Fruit fly (Drosophila melanogaster) whole organism, embryonic: ENCODE results near the gene GstZ1.
A peak's percentile ranks its signal among the peaks of the same experiment; 100 is the strongest.

Source experiments
- ATbp ChIP-seq: fragments of 200-800 bp; sonication (Bioruptor generic); optimal IDR thresholded peaks from 2 replicates; lab custom pipeline; 2017; ENCODE audit warnings: missing biosample characterization, mild to moderate bottlenecking, missing genetic modification characterization, missing genetic modification reagents
- CG13123 ChIP-seq: fragments of 200-800 bp; sonication (Bioruptor generic); optimal IDR thresholded peaks from 2 replicates; lab custom pipeline; 2016; ENCODE audit warnings: missing biosample characterization, missing genetic modification characterization
- CG15011 ChIP-seq: fragments of 200-800 bp; sonication (Bioruptor generic); optimal IDR thresholded peaks from 3 replicates; lab custom pipeline; 2018; ENCODE audit warnings: missing biosample characterization, mild to moderate bottlenecking, missing genetic modification characterization
- CG15696 ChIP-seq: fragments of 200-800 bp; sonication (Bioruptor generic); optimal IDR thresholded peaks from 2 replicates; lab custom pipeline; 2019; ENCODE audit warnings: missing biosample characterization, mild to moderate bottlenecking, missing genetic modification characterization, moderate library complexity
- CG17186 ChIP-seq: fragments of 200-800 bp; sonication (Bioruptor generic); optimal IDR thresholded peaks from 3 replicates; lab custom pipeline; 2017; ENCODE audit warnings: missing biosample characterization, missing genetic modification reagents, missing genetic modification characterization
- CG17385 ChIP-seq: fragments of 200-800 bp; sonication (Bioruptor generic); optimal IDR thresholded peaks from 3 replicates; lab custom pipeline; 2018; ENCODE audit warnings: missing biosample characterization, mild to moderate bottlenecking, missing genetic modification characterization
- CG17612 ChIP-seq: fragments of 200-800 bp; sonication (Bioruptor generic); IDR thresholded peaks from 2 replicates; pipeline ENCODE4 v1.3.6; 2022; ENCODE audit warnings: missing biosample characterization, missing genetic modification characterization
- CG1832 ChIP-seq: fragments of 200-800 bp; sonication (Bioruptor generic); optimal IDR thresholded peaks from 2 replicates; lab custom pipeline; 2017; ENCODE audit warnings: missing biosample characterization, mild to moderate bottlenecking, missing genetic modification characterization, inconsistent platforms
- CG30020 ChIP-seq: fragments of 200-800 bp; optimal IDR thresholded peaks from 2 replicates; lab custom pipeline; 2019; ENCODE audit warnings: missing biosample characterization, mild to moderate bottlenecking, missing genetic modification characterization, moderate library complexity
- CG30431 ChIP-seq: fragments of 200-800 bp; sonication (Bioruptor generic); optimal IDR thresholded peaks from 2 replicates; lab custom pipeline; 2017; ENCODE audit warnings: missing biosample characterization, missing genetic modification characterization
- CG34376 ChIP-seq: fragments of 200-800 bp; sonication (Bioruptor generic); optimal IDR thresholded peaks from 2 replicates; lab custom pipeline; 2018; ENCODE audit warnings: missing biosample characterization, mild to moderate bottlenecking, missing genetic modification characterization
- CG4282 ChIP-seq: fragments of 200-800 bp; sonication (Bioruptor generic); optimal IDR thresholded peaks from 2 replicates; lab custom pipeline; 2016; ENCODE audit warnings: missing biosample characterization, missing genetic modification characterization
- CG6683 ChIP-seq: fragments of 200-800 bp; sonication (Bioruptor generic); optimal IDR thresholded peaks from 2 replicates; lab custom pipeline; 2017; ENCODE audit warnings: missing biosample characterization, mild to moderate bottlenecking, missing genetic modification characterization, missing genetic modification reagents
- CG7556 ChIP-seq: fragments of 200-800 bp; sonication (Bioruptor generic); optimal IDR thresholded peaks from 2 replicates; lab custom pipeline; 2017; ENCODE audit warnings: missing biosample characterization, mild to moderate bottlenecking, missing genetic modification characterization
- Camta ChIP-seq: fragments of 200-800 bp; sonication (Bioruptor generic); optimal IDR thresholded peaks from 2 replicates; lab custom pipeline; 2016; ENCODE audit warnings: missing biosample characterization, missing genetic modification characterization
- Dip3 ChIP-seq: fragments of 200-800 bp; sonication (Bioruptor generic); optimal IDR thresholded peaks from 3 replicates; lab custom pipeline; 2016; ENCODE audit warnings: missing biosample characterization, missing genetic modification characterization
- E2f2 ChIP-seq: fragments of 200-800 bp; sonication (Bioruptor generic); IDR thresholded peaks from 2 replicates; pipeline ENCODE4 v1.3.6; 2022; ENCODE audit warnings: missing biosample characterization, missing genetic modification characterization
- ERR ChIP-seq: fragments of 200-800 bp; sonication (Bioruptor generic); optimal IDR thresholded peaks from 2 replicates; lab custom pipeline; 2016; ENCODE audit warnings: missing biosample characterization, missing genetic modification characterization
- Gsc ChIP-seq: fragments of 200-800 bp; sonication (Bioruptor generic); IDR thresholded peaks from 2 replicates; pipeline ENCODE4 v1.3.6; 2022; ENCODE audit warnings: missing biosample characterization, missing genetic modification characterization
- Hmx ChIP-seq: fragments of 200-800 bp; sonication (Bioruptor generic); optimal IDR thresholded peaks from 2 replicates; lab custom pipeline; 2016; ENCODE audit warnings: missing biosample characterization, missing genetic modification characterization
- NC2β ChIP-seq: fragments of 200-800 bp; sonication (Bioruptor generic); optimal IDR thresholded peaks from 2 replicates; lab custom pipeline; 2016; ENCODE audit warnings: missing biosample characterization, missing genetic modification characterization
- Nf-YA ChIP-seq: fragments of 200-800 bp; sonication (Bioruptor generic); IDR thresholded peaks from 2 replicates; pipeline ENCODE4 v1.3.6; 2022; ENCODE audit warnings: missing biosample characterization, missing genetic modification characterization
- Oli ChIP-seq: fragments of 200-800 bp; sonication (Bioruptor generic); optimal IDR thresholded peaks from 2 replicates; lab custom pipeline; 2018; ENCODE audit warnings: missing biosample characterization, mild to moderate bottlenecking, missing genetic modification characterization, moderate library complexity
- Side ChIP-seq: fragments of 200-800 bp; sonication (Bioruptor generic); optimal IDR thresholded peaks from 2 replicates; lab custom pipeline; 2016; ENCODE audit warnings: missing biosample characterization, missing genetic modification characterization
- Sry-β ChIP-seq: fragments of 200-800 bp; sonication (Bioruptor generic); optimal IDR thresholded peaks from 2 replicates; lab custom pipeline; 2018; ENCODE audit warnings: missing biosample characterization, mild to moderate bottlenecking, missing genetic modification characterization, moderate library complexity
- Trl ChIP-seq, 3 experiments: fragments of >200 bp in 2 of 3; fragments of 200-800 bp in 1 of 3; sonication (Bioruptor generic) in 1 of 3; optimal IDR thresholded peaks; 2 replicates in 1 of 3; 3 replicates in 2 of 3; lab custom pipeline; 2016 to 2017; ENCODE audit warnings: missing biosample characterization in 1 of 3, missing genetic modification characterization in 1 of 3
- cato ChIP-seq: fragments of 200-800 bp; sonication (Bioruptor generic); optimal IDR thresholded peaks from 2 replicates; lab custom pipeline; 2016; ENCODE audit warnings: missing biosample characterization, missing genetic modification characterization, borderline replicate concordance
- ci ChIP-seq: fragments of 200-800 bp; sonication (Bioruptor generic); IDR thresholded peaks from 3 replicates; pipeline ENCODE4 v1.3.6; 2022; ENCODE audit warnings: missing biosample characterization, missing genetic modification characterization
- dan ChIP-seq: fragments of 200-800 bp; sonication (Bioruptor generic); IDR thresholded peaks from 2 replicates; pipeline ENCODE4 v1.3.6; 2022; ENCODE audit warnings: missing biosample characterization, missing genetic modification characterization
- ems ChIP-seq: fragments of 200-800 bp; sonication (Bioruptor generic); optimal IDR thresholded peaks from 3 replicates; lab custom pipeline; 2016; ENCODE audit warnings: missing biosample characterization, missing genetic modification characterization
- eve ChIP-seq, 2 experiments: fragments of >200 bp; optimal IDR thresholded peaks; 2 replicates each; lab custom pipeline; 2017; ENCODE audit warnings: missing biosample characterization in 2 of 2, missing genetic modification characterization in 2 of 2
- klu ChIP-seq: fragments of 200-800 bp; sonication (Bioruptor generic); IDR thresholded peaks from 2 replicates; pipeline ENCODE4 v1.3.6; 2022; ENCODE audit warnings: missing biosample characterization, missing genetic modification characterization
- mam ChIP-seq: fragments of 200-800 bp; sonication (Bioruptor generic); optimal IDR thresholded peaks from 3 replicates; lab custom pipeline; 2016; ENCODE audit warnings: missing biosample characterization, missing genetic modification characterization
- onecut ChIP-seq: fragments of 200-800 bp; sonication (Bioruptor generic); IDR thresholded peaks from 2 replicates; pipeline ENCODE4 v1.3.6; 2022; ENCODE audit warnings: missing biosample characterization, missing genetic modification characterization
- org-1 ChIP-seq: fragments of 200-800 bp; sonication (Bioruptor generic); optimal IDR thresholded peaks from 2 replicates; lab custom pipeline; 2017; ENCODE audit warnings: missing biosample characterization, missing genetic modification characterization
- p53 ChIP-seq: fragments of 200-800 bp; sonication (Bioruptor generic); optimal IDR thresholded peaks from 2 replicates; lab custom pipeline; 2016; ENCODE audit warnings: missing biosample characterization, missing genetic modification characterization
- pan ChIP-seq, 4 experiments: fragments of >200 bp in 3 of 4; fragments of 200-800 bp in 1 of 4; sonication (Bioruptor generic) in 1 of 4; optimal IDR thresholded peaks in 3 of 4; IDR thresholded peaks in 1 of 4; 2 replicates each; pipeline versions ENCODE4 v1.3.6 to Lab custom; 2017 to 2022; ENCODE audit warnings: missing biosample characterization in 2 of 4, missing genetic modification characterization in 2 of 4, mixed read lengths in 1 of 4
- phol ChIP-seq: fragments of 200-800 bp; sonication (Bioruptor generic); optimal IDR thresholded peaks from 3 replicates; lab custom pipeline; 2018; ENCODE audit warnings: missing biosample characterization, mild to moderate bottlenecking, missing genetic modification characterization, moderate library complexity
- pnt ChIP-seq: fragments of 200-800 bp; sonication (Bioruptor generic); optimal IDR thresholded peaks from 3 replicates; lab custom pipeline; 2016; ENCODE audit warnings: missing biosample characterization, missing genetic modification characterization
- prd ChIP-seq, 3 experiments: fragments of >200 bp in 2 of 3; fragments of 200-800 bp in 1 of 3; sonication (Bioruptor generic) in 1 of 3; optimal IDR thresholded peaks in 2 of 3; IDR thresholded peaks in 1 of 3; 2 replicates in 2 of 3; 3 replicates in 1 of 3; pipeline versions ENCODE4 v1.3.6 to Lab custom; 2017 to 2022; ENCODE audit warnings: missing biosample characterization in 1 of 3, missing genetic modification characterization in 1 of 3
- ro ChIP-seq: fragments of 200-800 bp; sonication (Bioruptor generic); IDR thresholded peaks from 2 replicates; pipeline ENCODE4 v1.3.6; 2022; ENCODE audit warnings: missing biosample characterization, missing genetic modification characterization
- run ChIP-seq: fragments of 200-800 bp; sonication (Bioruptor generic); optimal IDR thresholded peaks from 3 replicates; lab custom pipeline; 2018; ENCODE audit warnings: missing biosample characterization, mild to moderate bottlenecking, missing genetic modification characterization
- salm ChIP-seq: fragments of 200-800 bp; sonication (Bioruptor generic); optimal IDR thresholded peaks from 2 replicates; lab custom pipeline; 2018; ENCODE audit warnings: missing biosample characterization, mild to moderate bottlenecking, missing genetic modification characterization
- sens ChIP-seq: fragments of 200-800 bp; sonication (Bioruptor generic); peaks from one replicate; lab custom pipeline; 2016; ENCODE audit warnings: missing biosample characterization, missing genetic modification characterization
- seq ChIP-seq: fragments of 200-800 bp; sonication (Bioruptor generic); IDR thresholded peaks from 2 replicates; pipeline ENCODE4 v1.3.6; 2022; ENCODE audit warnings: missing biosample characterization, missing genetic modification characterization
- trem ChIP-seq: fragments of 200-800 bp; optimal IDR thresholded peaks from 3 replicates; lab custom pipeline; 2019; ENCODE audit warnings: missing biosample characterization, mild to moderate bottlenecking, missing genetic modification characterization, moderate library complexity
- tup ChIP-seq: fragments of 200-800 bp; sonication (Bioruptor generic); optimal IDR thresholded peaks from 2 replicates; lab custom pipeline; 2016; ENCODE audit warnings: missing biosample characterization, mild to moderate bottlenecking, missing genetic modification characterization, moderate library complexity

Gene GstZ1

dm6 chr3R:9434543-9435407 is 21.6 kb downstream of the GstZ1 start (continued):
- TF ChIP-seq tup (GFP tag; lab: Kevin White, UChicago): peak; percentile 60
- TF ChIP-seq pnt (GFP tag; lab: Kevin White, UChicago): peak; percentile 69
- peak; percentile 73 for TF ChIP-seq Side (GFP tag; lab: Kevin White, UChicago)
- TF ChIP-seq ERR (GFP tag; lab: Kevin White, UChicago): no peak
- TF ChIP-seq mam: peak; percentile 83
- TF ChIP-seq NC2β (GFP tag; lab: Kevin White, UChicago): peak; percentile 62
- peak; percentile 88 for TF ChIP-seq phol (tag; lab: Kevin White, UChicago)
- no peak for TF ChIP-seq ems (GFP tag; lab: Kevin White, UChicago)
- TF ChIP-seq CG17385 (GFP tag; lab: Kevin White, UChicago): peak; percentile 84
- TF ChIP-seq org-1 (GFP tag; lab: Kevin White, UChicago): peak; percentile 67
- peak; percentile 76 for TF ChIP-seq cato (GFP tag; lab: Kevin White, UChicago)
- TF ChIP-seq Dip3 (GFP tag; lab: Kevin White, UChicago): peak; percentile 69
- peak; percentile 97 for TF ChIP-seq sens (GFP tag; lab: Kevin White, UChicago)
- no peak; the same call in 1 of the 2 replicates for TF ChIP-seq Gsc (GFP tag; lab: Robert Waterston, UW)
- TF ChIP-seq trem (tag; lab: Kevin White, UChicago): peak; percentile 69
- peak; percentile 74 for TF ChIP-seq E2f2 (GFP tag; lab: Robert Waterston, UW)
- TF ChIP-seq ro (GFP tag; lab: Robert Waterston, UW): 0 out of 2 replicates have a peak, but pooled peaks have one; percentile 26
- peak; percentile 53 for TF ChIP-seq onecut (GFP tag; lab: Robert Waterston, UW)
- peak; percentile 93 for TF ChIP-seq ci (GFP tag; lab: Robert Waterston, UW)
- TF ChIP-seq CG34376 (GFP tag; lab: Kevin White, UChicago): peak; percentile 56
- TF ChIP-seq CG7556 (GFP tag; lab: Kevin White, UChicago): peak; percentile 90
- TF ChIP-seq pan (optimal IDR thresholded peaks at IDR 0.05; lab: Kevin White, UChicago): no peak
- TF ChIP-seq pan (GFP tag; optimal IDR thresholded peaks at IDR 0.05 in 1 of 2, IDR thresholded peaks at IDR 0.05 in 1 of 2): peak in 1 of 2 experiments; percentile 92
- TF ChIP-seq CG30020: no peak
- no peak for TF ChIP-seq CG1832 (GFP tag; lab: Kevin White, UChicago)
- peak; percentile 39 for TF ChIP-seq CG4282 (GFP tag; lab: Kevin White, UChicago)
- peak; percentile 94 for TF ChIP-seq seq
- no peak for TF ChIP-seq Sry-β (GFP tag; lab: Kevin White, UChicago)
- peak; percentile 59 for TF ChIP-seq CG15696 (tag; lab: Kevin White, UChicago)
- peak; percentile 57; the same call in 1 of the 2 replicates for TF ChIP-seq CG17612 (GFP tag; lab: Robert Waterston, UW)
- peak; percentile 86 for TF ChIP-seq ATbp (GFP tag; lab: Kevin White, UChicago)
- TF ChIP-seq CG15011 (GFP tag; lab: Kevin White, UChicago): peak; percentile 72
- TF ChIP-seq Camta (GFP tag; lab: Kevin White, UChicago): peak; percentile 79
- TF ChIP-seq eve (GFP tag; optimal IDR thresholded peaks at IDR 0.05; lab: Kevin White, UChicago): peak in 1 of 2 experiments; percentile 83
- TF ChIP-seq CG30431 (GFP tag; lab: Kevin White, UChicago): peak; percentile 38
- TF ChIP-seq dan (GFP tag; lab: Robert Waterston, UW): no peak
- peak; percentile 69 for TF ChIP-seq p53 (GFP tag; lab: Kevin White, UChicago)
- TF ChIP-seq prd (optimal IDR thresholded peaks at IDR 0.05; lab: Kevin White, UChicago): no peak
- peak; percentile 91 for TF ChIP-seq prd (GFP tag; IDR thresholded peaks at IDR 0.05; lab: Robert Waterston, UW)
- peak; percentile 75 for TF ChIP-seq klu
- peak; percentile 89 for TF ChIP-seq Oli (tag; lab: Kevin White, UChicago)
- TF ChIP-seq CG17186 (GFP tag; lab: Kevin White, UChicago): no peak
- peak; percentile 83 for TF ChIP-seq run (tag; lab: Kevin White, UChicago)
- TF ChIP-seq salm: peak; percentile 75
- peak; percentile 79 for TF ChIP-seq CG6683 (GFP tag; lab: Kevin White, UChicago)
- peak; percentile 81 for TF ChIP-seq Nf-YA (GFP tag; lab: Robert Waterston, UW)
- peak; percentile 63 for TF ChIP-seq Hmx (GFP tag; lab: Kevin White, UChicago)
- peak; percentile 39 to 43 for TF ChIP-seq Trl (optimal IDR thresholded peaks at IDR 0.05; lab: Kevin White, UChicago)
- peak; percentile 78 for TF ChIP-seq Trl (GFP tag; optimal IDR thresholded peaks at IDR 0.05; lab: Kevin White, UChicago)
- TF ChIP-seq CG13123 (GFP tag; lab: Kevin White, UChicago): peak; percentile 53
